Fruit fly (Drosophila melanogaster): ENCODE results near the gene Srlp.
"Not testable (repeated sequence)": the region's sequence is repeated elsewhere in the genome, so short reads cannot be mapped to it uniquely, and the experiment has no call there.

Srlp gene

DNA sequence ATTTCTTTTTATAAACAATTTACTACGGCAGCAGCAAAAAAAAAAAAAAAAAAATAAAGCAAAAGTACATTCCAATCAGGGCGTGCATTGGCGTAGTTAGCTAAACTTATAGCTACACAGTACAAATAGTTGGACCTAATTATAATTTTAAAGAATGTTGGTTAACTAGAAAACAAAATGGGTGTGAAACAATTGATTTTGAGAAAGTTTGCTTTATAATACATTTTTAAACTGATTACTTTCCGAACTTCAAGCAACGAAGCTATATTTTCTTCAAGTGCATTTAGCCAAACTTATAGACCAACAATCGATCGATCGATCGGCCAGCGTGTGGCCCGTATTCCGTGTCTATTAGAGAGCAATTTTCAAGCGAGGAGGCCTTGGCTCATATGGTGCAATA is 17.5 kb downstream of the Srlp start (continued):
- TF ChIP-seq CG8119 (GFP tag; IDR thresholded peaks at IDR 0.05) (peak; percentile 53; the same call in 2 of the 3 replicates), CG11762 (GFP tag; optimal IDR thresholded peaks at IDR 0.05; ENCODE audit: insufficient read depth) (peak; percentile 6), CG11294 (GFP tag; IDR thresholded peaks at IDR 0.05) (peak; percentile 50; the same call in 1 of the 2 replicates), CG11902 (GFP tag; optimal IDR thresholded peaks at IDR 0.05) (peak; percentile 24), CG9139 (GFP tag; optimal IDR thresholded peaks at IDR 0.05) (no peak), dac (GFP tag; optimal IDR thresholded peaks at IDR 0.05) (no peak), Eip78C (GFP tag) (peak; percentile 76), CG8632 (GFP tag; optimal IDR thresholded peaks at IDR 0.05) (peak; percentile 29)

DNA sequence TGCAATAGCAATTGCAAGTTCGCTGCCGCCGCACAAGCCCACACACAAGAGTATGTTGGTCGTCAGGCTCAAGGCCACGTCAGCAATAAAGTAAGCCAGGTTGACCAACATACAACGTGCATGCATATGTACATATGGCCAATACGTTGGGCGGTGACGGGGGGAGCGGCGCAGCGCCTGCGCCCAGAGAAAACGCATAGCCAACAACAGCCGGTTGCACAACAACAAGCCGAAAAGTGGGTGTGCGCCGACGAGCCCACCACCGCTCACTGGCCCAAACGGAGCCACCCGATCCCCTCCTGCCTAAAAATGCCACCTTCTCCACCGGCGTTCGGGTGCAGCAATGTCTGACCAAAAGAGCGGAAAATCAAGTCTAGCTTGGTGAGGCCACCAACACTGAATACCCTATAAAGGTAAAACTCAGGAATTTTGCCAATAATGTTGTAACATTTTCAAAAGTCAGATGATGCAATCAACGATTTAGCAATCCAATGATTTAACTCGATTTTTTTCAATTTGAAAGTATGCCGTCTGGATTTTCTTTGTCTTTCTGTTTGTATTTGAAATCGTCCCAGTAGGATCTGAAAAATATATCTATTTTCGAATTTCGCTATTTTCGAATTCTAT is 18.1 kb downstream of the Srlp start, which contains the start of gene CG5509:
Gene CG5509, plus strand, starts transcription at position 577 of the 627 bp plus-strand sequence.
- TF ChIP-seq salr (GFP tag; optimal IDR thresholded peaks at IDR 0.05) (no peak), CG15336 (GFP tag; IDR thresholded peaks at IDR 0.05) (peak; percentile 29; the same call in 1 of the 2 replicates), CG10631 (GFP tag; optimal IDR thresholded peaks at IDR 0.05) (no peak), fd59A (GFP tag; optimal IDR thresholded peaks at IDR 0.05) (no peak), dsx (GFP tag; optimal IDR thresholded peaks at IDR 0.05; ENCODE audit: poor library complexity, severe bottlenecking) (peak; percentile 28), fkh (GFP tag; optimal IDR thresholded peaks at IDR 0.05) (no peak), eg (GFP tag; IDR thresholded peaks at IDR 0.05) (peak; percentile 52; the same call in 2 of the 3 replicates), CG3919 (GFP tag; optimal IDR thresholded peaks at IDR 0.05) (no peak), Eip78C (GFP tag) (peak; percentile 22)

DNA sequence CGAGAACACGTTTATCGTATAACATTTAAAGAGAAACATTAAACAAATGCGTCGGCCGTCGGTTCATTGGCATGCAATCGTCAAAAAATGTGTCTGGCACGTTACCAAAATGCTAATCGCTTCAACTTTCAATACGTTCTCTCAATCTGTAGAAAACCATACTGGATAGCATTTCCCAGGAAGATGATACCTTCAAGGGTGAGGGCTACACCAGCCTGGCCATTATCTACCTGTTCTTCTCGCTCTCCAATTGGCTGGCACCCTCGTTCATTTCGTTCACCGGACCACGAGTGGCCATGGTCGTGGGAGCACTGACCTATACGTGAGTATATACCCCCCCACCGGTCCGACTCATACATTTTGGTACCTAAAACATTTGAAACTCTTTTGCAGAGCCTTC is 20.6 kb downstream of the Srlp start:
- TF ChIP-seq CG32006 (GFP tag; optimal IDR thresholded peaks at IDR 0.05) (no peak), OdsH (GFP tag; optimal IDR thresholded peaks at IDR 0.05) (no peak), CG6276 (GFP tag; optimal IDR thresholded peaks at IDR 0.05) (no peak), CG7368 (GFP tag; optimal IDR thresholded peaks at IDR 0.05) (no peak), CG9139 (GFP tag; optimal IDR thresholded peaks at IDR 0.05) (no peak), Ets21C (GFP tag; optimal IDR thresholded peaks at IDR 0.05) (no peak)

- TF ChIP-seq Eip93F (GFP tag; optimal IDR thresholded peaks at IDR 0.05) (no peak), esn (GFP tag; optimal IDR thresholded peaks at IDR 0.05) (peak; percentile 27), CG1621 (tag; optimal IDR thresholded peaks at IDR 0.05) (no peak), CG34406 (GFP tag; optimal IDR thresholded peaks at IDR 0.05) (no peak)
Measured at dm6 chr3R:12456370-12456940, 22.6 kb downstream of the Srlp start, which contains the start of gene trus. Gene trus (plus strand): TSS chr3R:12456573.

- TF ChIP-seq Sox14 (GFP tag; optimal IDR thresholded peaks at IDR 0.05): no peak
- TF ChIP-seq fkh (GFP tag; optimal IDR thresholded peaks at IDR 0.05): peak; percentile 91
- TF ChIP-seq CG34406 (GFP tag; optimal IDR thresholded peaks at IDR 0.05): no peak
- TF ChIP-seq CG11902 (GFP tag; optimal IDR thresholded peaks at IDR 0.05): no peak
- TF ChIP-seq Eip78C (GFP tag): peak; percentile 13
- TF ChIP-seq CG4318 (GFP tag; optimal IDR thresholded peaks at IDR 0.05): no peak
- TF ChIP-seq CG6163 (GFP tag; IDR thresholded peaks at IDR 0.05): no peak
- no peak for TF ChIP-seq CG8119 (GFP tag; IDR thresholded peaks at IDR 0.05)
- peak; percentile 19 for TF ChIP-seq esn (GFP tag; optimal IDR thresholded peaks at IDR 0.05)
Measured at dm6 chr3R:12459879-12460522, 26.1 kb downstream of the Srlp start, which contains the start of the genes CG5961 and Polr3C. Gene CG5961 (minus strand): TSS chr3R:12460294. Gene Polr3C (plus strand): TSS chr3R:12460414.

dm6 chr3R:12465198-12465597 is 31.3 kb downstream of the Srlp start, which contains the start of gene CG5608:
Gene CG5608 (minus strand): TSS chr3R:12465298.
- TF ChIP-seq vri, CG6808, CG7368 (GFP tag; optimal IDR thresholded peaks at IDR 0.05): not testable (repeated sequence)
